Worm (Caenorhabditis elegans): ENCODE results near the gene pgph-1.

- TF ChIP-seq rcor-1 (GFP tag; IDR thresholded peaks at IDR 0.05) = no peak
- no peak for TF ChIP-seq dpl-1 (GFP tag; optimal IDR thresholded peaks at IDR 0.05)
- TF ChIP-seq nfya-1 (tag; optimal IDR thresholded peaks at IDR 0.05; ENCODE audit: borderline replicate concordance, insufficient read depth) = no peak
- no peak for TF ChIP-seq snpc-1.3 (tag; optimal IDR thresholded peaks at IDR 0.05; ENCODE audit: insufficient read depth)
- TF ChIP-seq sdz-38 (tag; optimal IDR thresholded peaks at IDR 0.05) = no peak
- TF ChIP-seq F57A8.1 (GFP tag; optimal IDR thresholded peaks at IDR 0.05) = no peak
- no peak for TF ChIP-seq ceh-100 (GFP tag; IDR thresholded peaks at IDR 0.05)
- no peak for TF ChIP-seq snpc-4 (GFP tag; optimal IDR thresholded peaks at IDR 0.05)
- TF ChIP-seq snpc-4 (tag; optimal IDR thresholded peaks at IDR 0.05) = no peak
- TF ChIP-seq lin-26 (GFP tag; IDR thresholded peaks at IDR 0.05) = no peak
- TF ChIP-seq lin-35 (GFP tag; optimal IDR thresholded peaks at IDR 0.05) = no peak
- TF ChIP-seq nfya-2 (GFP tag; IDR thresholded peaks at IDR 0.05) = no peak
- no peak for TF ChIP-seq ets-4 (GFP tag; optimal IDR thresholded peaks at IDR 0.05)
These were observed 45.0 kb downstream of the pgph-1 start for ce11 chrV:5708331-5708730.

All from whole organism, young adult.